Worm (Caenorhabditis elegans) whole organism, young adult: ENCODE measurements around the gene B0416.2.

ENCODE experiments used
- B0261.1 ChIP-seq: sonication (generic microtip); optimal IDR thresholded peaks from 2 replicates; lab custom pipeline; 2016; ENCODE audit warnings: mild to moderate bottlenecking, missing genetic modification characterization, moderate library complexity, missing compliant biosample characterization
- B0336.3 ChIP-seq: fragments of 200-800 bp; sonication (Bioruptor generic); IDR thresholded peaks from 2 replicates; pipeline ENCODE4 v1.3.6; 2022; ENCODE audit warnings: missing genetic modification characterization, missing compliant biosample characterization
- F39B2.1 ChIP-seq: fragments of 200-800 bp; sonication (Bioruptor generic); IDR thresholded peaks from 2 replicates; pipeline ENCODE4 v1.3.6; 2022; ENCODE audit warnings: missing genetic modification reagents, missing genetic modification characterization, missing compliant biosample characterization
- F55B11.4 ChIP-seq: sonication (generic microtip); optimal IDR thresholded peaks from 2 replicates; lab custom pipeline; 2016; ENCODE audit warnings: missing compliant biosample characterization, missing genetic modification characterization, borderline replicate concordance; ENCODE audit not compliant: insufficient read depth
- F57A8.1 ChIP-seq: fragments of 200-800 bp; sonication (Bioruptor generic); optimal IDR thresholded peaks from 2 replicates; lab custom pipeline; 2018; ENCODE audit warnings: mild to moderate bottlenecking, missing genetic modification characterization, moderate library complexity, missing compliant biosample characterization
- attf-3 ChIP-seq: fragments of 200-800 bp; sonication (Bioruptor generic); conservative IDR thresholded peaks from 2 replicates; pipeline ENCODE4 v1.3.6; 2022; ENCODE audit warnings: missing genetic modification reagents, missing genetic modification characterization, missing compliant biosample characterization
- attf-6 ChIP-seq: fragments of 200-800 bp; sonication (Bioruptor generic); IDR thresholded peaks from 2 replicates; pipeline ENCODE4 v1.3.6; 2022; ENCODE audit warnings: missing genetic modification reagents, missing genetic modification characterization, missing compliant biosample characterization
- cebp-1 ChIP-seq, 2 experiments: fragments of 200-800 bp in 1 of 2; sonication (Bioruptor generic) in 1 of 2; sonication (generic microtip) in 1 of 2; IDR thresholded peaks in 1 of 2; optimal IDR thresholded peaks in 1 of 2; 2 replicates each; pipeline versions ENCODE4 v1.3.6 to Lab custom; 2017 to 2022; ENCODE audit warnings: missing compliant biosample characterization in 2 of 2, missing genetic modification characterization in 2 of 2, mild to moderate bottlenecking in 1 of 2, missing genetic modification reagents in 1 of 2, moderate library complexity in 1 of 2
- ceh-100 ChIP-seq: fragments of 200-800 bp; sonication (Bioruptor generic); IDR thresholded peaks from 2 replicates; pipeline ENCODE4 v1.3.6; 2022; ENCODE audit warnings: missing genetic modification reagents, missing genetic modification characterization, missing compliant biosample characterization
- ceh-27 ChIP-seq: fragments of 200-800 bp; sonication (Bioruptor generic); optimal IDR thresholded peaks from 2 replicates; lab custom pipeline; 2018; ENCODE audit warnings: mild to moderate bottlenecking, missing genetic modification characterization, moderate library complexity, missing compliant biosample characterization
- dox-1 ChIP-seq: fragments of 200-800 bp; sonication (Bioruptor generic); IDR thresholded peaks from 2 replicates; pipeline ENCODE4 v1.3.6; 2022; ENCODE audit warnings: missing genetic modification reagents, missing genetic modification characterization, missing compliant biosample characterization
- dpff-1 ChIP-seq: sonication (generic microtip); optimal IDR thresholded peaks from 2 replicates; lab custom pipeline; 2017; ENCODE audit warnings: mild to moderate bottlenecking, missing genetic modification characterization, missing compliant biosample characterization
- fkh-3 ChIP-seq: sonication (generic microtip); optimal IDR thresholded peaks from 2 replicates; lab custom pipeline; 2016; ENCODE audit warnings: mild to moderate bottlenecking, missing genetic modification characterization, missing compliant biosample characterization
- gei-17 ChIP-seq: fragments of 200-800 bp; sonication (Bioruptor generic); optimal IDR thresholded peaks from 2 replicates; lab custom pipeline; 2018; ENCODE audit warnings: mild to moderate bottlenecking, missing genetic modification characterization, missing compliant biosample characterization
- him-1 ChIP-seq: sonication (generic microtip); optimal IDR thresholded peaks from 2 replicates; lab custom pipeline; 2016; ENCODE audit warnings: missing genotype, missing genetic modification reagents, missing genetic modification characterization, missing compliant biosample characterization
- lin-40 ChIP-seq: sonication (generic microtip); optimal IDR thresholded peaks from 2 replicates; lab custom pipeline; 2016; ENCODE audit warnings: missing genetic modification characterization, mild to moderate bottlenecking, missing compliant biosample characterization, missing genotype, missing genetic modification reagents
- mes-4 ChIP-seq: sonication (generic microtip); optimal IDR thresholded peaks from 2 replicates; lab custom pipeline; 2016; ENCODE audit warnings: missing genotype, missing genetic modification characterization, missing compliant biosample characterization
- nhr-27 ChIP-seq: fragments of 200-800 bp; sonication (Bioruptor generic); optimal IDR thresholded peaks from 2 replicates; lab custom pipeline; 2018; ENCODE audit warnings: mild to moderate bottlenecking, missing genetic modification characterization, moderate library complexity, missing compliant biosample characterization
- nhr-80 ChIP-seq: sonication (generic microtip); optimal IDR thresholded peaks from 2 replicates; lab custom pipeline; 2016; ENCODE audit warnings: missing genetic modification characterization, missing compliant biosample characterization
- pbrm-1 ChIP-seq: fragments of 200-800 bp; sonication (Bioruptor generic); IDR thresholded peaks from 2 replicates; pipeline ENCODE4 v1.3.6; 2022; ENCODE audit warnings: missing genetic modification reagents, missing genetic modification characterization, missing compliant biosample characterization
- rec-8 ChIP-seq, 2 experiments: sonication (generic microtip); optimal IDR thresholded peaks; 2 replicates each; lab custom pipeline; 2016; ENCODE audit warnings: mild to moderate bottlenecking in 2 of 2, missing genetic modification characterization in 2 of 2, missing genetic modification reagents in 2 of 2, missing genotype in 2 of 2, missing biosample characterization in 1 of 2, missing compliant biosample characterization in 1 of 2, moderate library complexity in 1 of 2
- rpc-1 ChIP-seq, 2 experiments: fragments of 150-350 bp in 1 of 2; sonication (generic microtip) in 1 of 2; optimal IDR thresholded peaks; 2 replicates each; lab custom pipeline; 2014 to 2018; ENCODE audit warnings: missing biosample characterization in 1 of 2, missing genetic modification characterization in 1 of 2, missing genetic modification reagents in 1 of 2, missing genotype in 1 of 2
- sea-2 ChIP-seq: fragments of 200-800 bp; sonication (Bioruptor generic); IDR thresholded peaks from 2 replicates; pipeline ENCODE4 v1.3.6; 2022; ENCODE audit warnings: missing genetic modification characterization, missing compliant biosample characterization
- snpc-3.4 ChIP-seq: sonication (generic microtip); optimal IDR thresholded peaks from 2 replicates; lab custom pipeline; 2017; ENCODE audit warnings: missing genetic modification characterization, mild to moderate bottlenecking, missing compliant biosample characterization, antibody characterized with exemption, moderate library complexity, missing genotype, missing genetic modification reagents
- snpc-4 ChIP-seq, 5 experiments: fragments of 150-350 bp in 1 of 5; sonication (generic microtip) in 4 of 5; optimal IDR thresholded peaks; 2 replicates each; lab custom pipeline; 2014 to 2018; ENCODE audit warnings: missing genetic modification characterization in 5 of 5, missing biosample characterization in 3 of 5, antibody characterized with exemption in 2 of 5, mild to moderate bottlenecking in 2 of 5, missing compliant biosample characterization in 2 of 5, missing genotype in 2 of 5, moderate library complexity in 2 of 5, missing genetic modification reagents in 1 of 5
- tlf-1 ChIP-seq: fragments of 200-800 bp; sonication (Bioruptor generic); optimal IDR thresholded peaks from 2 replicates; lab custom pipeline; 2018; ENCODE audit warnings: mild to moderate bottlenecking, missing genetic modification characterization, missing compliant biosample characterization
- unc-130 ChIP-seq: sonication (generic microtip); optimal IDR thresholded peaks from 2 replicates; lab custom pipeline; 2016; ENCODE audit warnings: missing genetic modification reagents, missing genetic modification characterization, missing compliant biosample characterization
- unc-62 ChIP-seq: fragments of 150-350 bp; optimal IDR thresholded peaks from 2 replicates; lab custom pipeline; 2014; ENCODE audit warnings: missing biosample characterization, missing genetic modification reagents, missing genetic modification characterization

Gene B0416.2

DNA sequence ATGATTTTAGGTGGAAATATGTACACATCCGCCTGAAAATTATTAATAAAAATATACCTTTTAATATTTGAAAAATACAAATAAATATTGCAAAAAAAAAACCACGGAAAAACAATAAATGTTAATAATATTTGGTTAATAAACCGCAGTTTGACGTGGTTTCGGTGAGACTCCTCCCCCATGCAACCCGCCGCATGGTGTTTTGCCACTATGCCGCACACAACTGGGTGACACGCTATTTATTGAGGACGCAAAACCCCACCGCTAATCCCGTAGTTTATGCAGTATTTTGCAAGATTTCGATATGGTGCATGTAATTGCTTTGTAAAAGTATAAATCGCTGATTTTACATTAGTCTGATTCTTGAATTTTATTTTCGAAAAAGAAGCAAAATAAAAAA lies 2.4 kb upstream of the B0416.2 start, which contains the start of gene gly-13:
Gene gly-13 (minus strand): TSS at position 32 of the 400 bp plus-strand sequence.
- TF ChIP-seq lin-40 (tag; lab: Kevin White, UChicago) (peak; percentile 3), attf-6 (GFP tag; lab: Robert Waterston, UW) (no peak), rpc-1 (optimal IDR thresholded peaks at IDR 0.05; lab: Kevin White, UChicago) (peak; percentile 17), rpc-1 (tag; optimal IDR thresholded peaks at IDR 0.05; lab: Kevin White, UChicago) (no peak), cebp-1 (GFP tag; IDR thresholded peaks at IDR 0.05; lab: Robert Waterston, UW) (no peak), cebp-1 (tag; optimal IDR thresholded peaks at IDR 0.05; lab: Kevin White, UChicago) (peak; percentile 20), attf-3 (GFP tag; lab: Robert Waterston, UW) (no peak), ceh-100 (GFP tag; lab: Robert Waterston, UW) (no peak)

DNA sequence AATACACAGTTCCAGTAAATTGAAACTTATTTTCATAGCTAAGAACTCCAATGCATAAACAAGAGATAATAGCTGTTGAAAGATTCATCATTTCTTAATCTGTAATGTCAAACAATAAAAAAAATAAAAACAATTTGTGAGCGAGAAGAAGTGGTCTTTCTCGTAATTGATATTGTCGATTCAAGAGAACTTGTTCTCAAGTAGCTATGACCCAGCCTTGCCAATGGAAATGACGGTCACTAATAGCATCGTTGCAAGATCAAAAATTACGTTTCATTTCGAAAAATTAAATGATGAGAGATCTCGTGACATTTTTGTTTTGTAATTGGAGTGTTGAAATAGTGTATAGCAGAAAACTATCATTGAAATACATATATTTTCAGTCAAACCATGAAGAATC lies 1.1 kb upstream of the B0416.2 start, which contains the start of gene B0416.7:
Gene B0416.7 (minus strand): TSS at position 101 of the 400 bp plus-strand sequence.
- TF ChIP-seq ceh-27 (GFP tag; lab: Kevin White, UChicago) (peak; percentile 16), him-1 (tag; lab: Kevin White, UChicago) (no peak), rec-8 (tag; optimal IDR thresholded peaks at IDR 0.05; lab: Kevin White, UChicago) (no peak), sea-2 (GFP tag; lab: Robert Waterston, UW) (no peak), dpff-1 (tag; lab: Kevin White, UChicago) (no peak)
- TF ChIP-seq, all 124 proteins: peak for 1

DNA sequence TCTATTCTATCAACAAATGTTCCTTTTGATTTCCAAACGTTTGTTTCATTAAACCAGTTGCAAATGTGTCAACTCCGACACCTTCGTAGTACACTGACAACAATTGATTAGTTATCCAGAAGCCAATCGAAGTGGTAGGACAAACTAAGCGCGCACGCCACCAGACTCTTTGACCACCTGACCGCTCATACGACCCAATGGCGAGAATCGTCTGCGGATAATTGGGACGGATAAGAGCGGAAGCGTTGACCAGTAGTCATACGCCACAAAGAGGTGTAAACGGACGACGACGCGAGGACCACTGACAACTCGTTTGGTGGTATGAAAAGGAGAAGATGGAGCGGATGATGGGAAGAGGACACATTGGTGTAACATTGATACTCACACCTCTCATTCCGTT lies 1.4 kb downstream of the B0416.2 start:
- TF ChIP-seq F39B2.1 (GFP tag; lab: Robert Waterston, UW) = no peak
- no peak for TF ChIP-seq F55B11.4 (tag; lab: Kevin White, UChicago)
- TF ChIP-seq, all 124 proteins: peak for 0

DNA sequence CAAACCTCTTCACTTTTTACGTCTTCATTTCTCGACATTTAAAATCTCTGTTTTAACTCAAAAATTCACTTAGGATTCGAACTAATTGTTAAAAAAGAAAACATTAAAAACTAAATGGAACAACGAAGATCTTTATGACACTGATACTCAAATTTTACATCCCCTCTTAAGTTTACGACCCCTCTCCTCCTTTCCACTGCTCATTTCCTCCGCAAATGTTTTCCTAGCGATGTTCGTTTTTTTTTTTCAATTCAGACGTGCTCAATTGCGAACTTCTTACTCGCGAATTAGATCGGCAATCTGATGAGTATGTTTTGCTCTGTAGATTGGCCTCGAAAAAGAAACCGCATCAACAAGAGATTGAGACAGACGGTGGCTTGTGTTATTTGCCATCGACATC lies 3.8 kb downstream of the B0416.2 start:
- no peak for TF ChIP-seq tlf-1 (GFP tag; lab: Kevin White, UChicago)
- no peak for TF ChIP-seq snpc-4 (GFP tag; optimal IDR thresholded peaks at IDR 0.05; lab: Kevin White, UChicago)
- no peak for TF ChIP-seq snpc-4 (tag; optimal IDR thresholded peaks at IDR 0.05; lab: Kevin White, UChicago)
- no peak for TF ChIP-seq fkh-3
- TF ChIP-seq pbrm-1 = no peak
- no peak for TF ChIP-seq sea-2 (GFP tag; lab: Robert Waterston, UW)
- no peak for TF ChIP-seq B0261.1
- no peak for TF ChIP-seq B0336.3 (GFP tag; lab: Robert Waterston, UW)
- no peak for TF ChIP-seq unc-130 (GFP tag; lab: Kevin White, UChicago)
- TF ChIP-seq dpff-1 (tag; lab: Kevin White, UChicago) = no peak
- no peak for TF ChIP-seq nhr-80
- TF ChIP-seq gei-17 = no peak
- TF ChIP-seq nhr-27 = no peak
- TF ChIP-seq mes-4 (tag; lab: Kevin White, UChicago) = no peak
- no peak for TF ChIP-seq unc-62 (GFP tag; lab: Kevin White, UChicago)
- no peak for TF ChIP-seq dox-1 (GFP tag; lab: Robert Waterston, UW)
- no peak for TF ChIP-seq snpc-3.4 (tag; lab: Kevin White, UChicago)

DNA sequence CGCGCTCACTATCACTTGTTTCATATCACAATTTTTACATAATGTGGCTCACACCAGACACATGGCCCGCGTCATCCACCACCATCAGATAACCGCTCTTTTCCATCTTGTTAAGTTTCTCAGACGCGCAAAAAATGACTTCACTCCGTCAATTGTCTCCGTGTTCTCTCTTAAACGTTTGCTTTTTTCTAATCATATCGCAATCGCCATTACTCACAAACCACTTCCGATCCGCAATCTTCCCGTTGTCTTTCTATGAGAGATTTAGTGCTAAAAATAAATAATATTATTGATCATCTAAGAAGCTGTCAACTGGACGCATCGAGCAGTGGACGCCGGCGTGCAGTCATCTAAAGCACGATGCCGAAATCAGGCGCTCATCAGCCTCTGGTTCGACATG lies 4.5 kb downstream of the B0416.2 start, which contains the start of gene tmc-2:
Gene tmc-2 (plus strand): TSS at position 301 of the 400 bp plus-strand sequence.
- no peak for TF ChIP-seq F57A8.1 (GFP tag; lab: Kevin White, UChicago)

DNA sequence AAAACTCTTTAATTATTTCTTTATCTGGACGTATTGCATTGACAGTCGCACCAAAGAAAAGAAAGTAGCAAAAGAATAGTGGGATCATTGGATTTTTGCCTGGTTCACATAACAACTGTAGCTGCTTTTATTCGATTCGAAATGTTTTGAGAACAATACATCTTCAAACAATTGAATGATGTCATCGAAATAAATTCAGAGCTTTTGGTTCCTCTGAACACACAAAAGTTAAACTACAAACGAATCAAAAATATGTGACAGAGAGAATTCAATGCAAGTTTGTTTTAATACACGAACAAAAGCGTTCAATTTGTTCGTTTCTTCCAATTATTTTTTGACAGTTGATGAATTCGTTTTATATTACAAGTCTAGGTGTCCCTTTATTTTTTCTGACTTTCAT lies 12.3 kb downstream of the B0416.2 start, which contains the start of gene H29C22.1:
Gene H29C22.1 (minus strand): TSS at position 101 of the 400 bp plus-strand sequence.
- TF ChIP-seq snpc-4 (GFP tag; optimal IDR thresholded peaks at IDR 0.05; lab: Kevin White, UChicago) (no peak), snpc-4 (tag; optimal IDR thresholded peaks at IDR 0.05; lab: Kevin White, UChicago) (no peak)
- TF ChIP-seq, all 124 proteins: peak for 0
